Worm (Caenorhabditis elegans) whole organism, early embryonic: ENCODE results near the gene R05G6.10.

Experiments used
- F13C5.2 ChIP-seq: sonication (generic microtip); optimal IDR thresholded peaks from 2 replicates; lab custom pipeline; 2017; ENCODE audit warnings: mild to moderate bottlenecking, missing genetic modification characterization, inconsistent platforms, missing compliant biosample characterization
- aly-1 ChIP-seq: sonication (generic microtip); optimal IDR thresholded peaks from 2 replicates; lab custom pipeline; 2016; ENCODE audit warnings: missing genetic modification characterization, missing compliant biosample characterization
- ama-1 ChIP-seq: fragments of 150-350 bp; optimal IDR thresholded peaks from 2 replicates; lab custom pipeline; 2014
- hmbx-1 ChIP-seq: sonication (generic microtip); optimal IDR thresholded peaks from 2 replicates; lab custom pipeline; 2016; ENCODE audit warnings: mild to moderate bottlenecking, missing genetic modification characterization, missing compliant biosample characterization
- pes-1 ChIP-seq: fragments of 200-800 bp; sonication (Bioruptor generic); IDR thresholded peaks from 2 replicates; pipeline ENCODE4 v1.3.6; 2022; ENCODE audit warnings: missing genetic modification reagents, missing genetic modification characterization, missing compliant biosample characterization

- no peak for TF ChIP-seq hmbx-1 (tag; lab: Kevin White, UChicago)
- TF ChIP-seq F13C5.2 (tag; lab: Kevin White, UChicago) = no peak
- no peak for TF ChIP-seq ama-1 (lab: Kevin White, UChicago)
- TF ChIP-seq pes-1 (GFP tag; lab: Robert Waterston, UW) = no peak
- no peak for TF ChIP-seq aly-1
Observed at ce11 chrIV:7473159-7473649, 69.1 kb downstream of the R05G6.10 start, which contains the start of the genes plk-3 and F55G1.6.
